Worm (Caenorhabditis elegans): ENCODE measurements around the gene dmd-9.
A peak's percentile ranks its signal among the peaks of the same experiment; 100 is the strongest.

DNA sequence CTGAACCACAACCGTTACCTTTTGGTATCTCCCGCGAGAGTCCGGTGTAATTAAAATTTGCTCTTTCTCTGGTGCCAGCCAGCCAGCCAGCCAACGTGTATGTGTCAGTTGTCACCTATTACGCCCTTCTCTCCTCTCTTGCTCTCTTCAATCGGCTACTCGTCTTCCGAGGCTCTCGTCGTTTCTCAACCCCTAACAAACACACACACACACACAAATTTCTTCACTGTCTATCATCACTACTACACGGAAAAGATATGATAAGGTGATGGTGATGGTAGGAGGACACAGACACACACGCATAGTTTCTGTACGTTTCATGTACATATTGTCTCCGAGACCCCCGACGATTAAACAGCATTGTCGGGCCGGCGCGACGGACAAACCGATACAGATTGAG is 22.7 kb downstream of the dmd-9 start:
- TF ChIP-seq snpc-4 (tag; optimal IDR thresholded peaks at IDR 0.05) (no peak), R02D3.7 (tag; optimal IDR thresholded peaks at IDR 0.05) (no peak), lin-13 (GFP tag; optimal IDR thresholded peaks at IDR 0.05) (no peak), ztf-11 (tag; optimal IDR thresholded peaks at IDR 0.05) (no peak), aly-2 (tag; optimal IDR thresholded peaks at IDR 0.05) (no peak), sma-9 (GFP tag; optimal IDR thresholded peaks at IDR 0.05) (peak; percentile 38), sma-9 (tag; optimal IDR thresholded peaks at IDR 0.05) (no peak), ceh-82 (tag; optimal IDR thresholded peaks at IDR 0.05) (no peak), mbf-1 (tag; optimal IDR thresholded peaks at IDR 0.05) (no peak), nhr-10 (tag; optimal IDR thresholded peaks at IDR 0.05) (no peak), nhr-25 (tag; optimal IDR thresholded peaks at IDR 0.05) (no peak)

Measured in whole organism, L2 larva.